Worm (Caenorhabditis elegans): ENCODE results near the gene mtm-5.

The mtm-5 gene

DNA sequence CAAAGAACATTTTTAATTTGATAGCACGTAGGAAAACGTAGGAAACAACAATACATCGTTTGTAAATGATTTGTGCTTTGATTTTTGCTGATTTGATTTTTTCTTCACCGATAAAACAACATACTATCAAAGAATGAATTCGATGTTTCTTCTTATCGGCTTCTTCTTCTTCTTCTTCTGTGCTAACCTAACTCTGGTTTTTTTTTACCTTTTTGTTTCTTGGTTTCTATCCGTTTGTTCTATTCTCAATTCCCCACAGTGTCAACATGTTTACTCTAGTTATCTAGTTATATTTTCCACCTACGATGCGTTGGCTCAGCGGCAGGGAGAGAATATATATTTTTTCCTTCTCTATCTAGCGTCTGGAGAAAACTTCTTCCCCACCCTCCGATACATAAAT, 35.4 kb downstream of the mtm-5 start:
- TF ChIP-seq sptf-1 (tag; optimal IDR thresholded peaks at IDR 0.05) (no peak), ceh-83 (GFP tag; optimal IDR thresholded peaks at IDR 0.05) (peak; percentile 22)

DNA sequence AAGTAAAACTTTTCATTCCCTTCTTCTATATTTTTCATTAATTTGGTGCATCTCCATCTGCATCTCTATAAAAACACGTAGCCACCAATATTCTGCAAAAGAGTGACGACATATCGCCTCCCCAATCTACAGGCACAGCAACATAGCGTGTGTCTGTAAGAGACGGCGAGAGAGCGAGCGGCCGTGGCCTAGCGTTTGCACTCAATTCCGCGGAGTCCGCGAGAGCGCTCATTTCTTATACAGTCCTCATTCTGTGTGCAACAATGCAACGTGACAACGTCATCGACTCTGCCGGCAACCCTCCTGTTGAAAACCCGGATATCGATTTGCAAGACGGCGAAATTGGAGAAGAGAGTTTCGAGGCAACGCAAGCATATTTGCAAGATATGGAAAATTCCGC, 37.6 kb downstream of the mtm-5 start, which contains the start of gene H28G03.2:
Gene H28G03.2 (plus strand): TSS at position 200 of the 400 bp plus-strand sequence.
- TF ChIP-seq nhr-12 (tag; optimal IDR thresholded peaks at IDR 0.05): no peak
- TF ChIP-seq ham-2 (GFP tag; optimal IDR thresholded peaks at IDR 0.05): peak; percentile 42
- TF ChIP-seq ztf-11 (tag; optimal IDR thresholded peaks at IDR 0.05): no peak
- no peak for TF ChIP-seq ces-1 (GFP tag; optimal IDR thresholded peaks at IDR 0.05)
- TF ChIP-seq drap-1 (GFP tag; optimal IDR thresholded peaks at IDR 0.05): no peak
- TF ChIP-seq unc-39 (tag; optimal IDR thresholded peaks at IDR 0.05): no peak

DNA sequence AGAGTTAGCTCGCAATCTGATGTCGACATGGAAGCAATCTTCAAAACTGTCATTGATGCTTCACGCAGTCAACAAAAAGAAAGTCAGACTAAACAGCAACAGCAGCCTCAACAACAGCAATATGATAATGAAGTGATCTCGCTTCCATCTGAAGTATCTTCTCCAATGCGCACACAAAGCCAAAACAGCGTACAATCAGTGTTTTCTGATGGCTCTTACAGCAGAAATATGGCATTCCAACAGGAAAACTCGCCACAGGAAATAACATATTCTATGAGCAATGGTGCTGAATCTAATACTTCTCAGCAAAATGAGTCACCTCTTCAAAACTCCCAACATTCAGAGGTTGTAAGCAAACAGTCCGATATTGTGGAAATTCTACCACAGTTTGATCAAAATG, 40.3 kb downstream of the mtm-5 start:
- no peak for TF ChIP-seq unc-62 (GFP tag; optimal IDR thresholded peaks at IDR 0.05)
- no peak for TF ChIP-seq mep-1 (tag; optimal IDR thresholded peaks at IDR 0.05)
- TF ChIP-seq flh-1 (GFP tag; optimal IDR thresholded peaks at IDR 0.05): no peak
- TF ChIP-seq unc-39 (tag; optimal IDR thresholded peaks at IDR 0.05): no peak
- TF ChIP-seq mab-5 (tag; optimal IDR thresholded peaks at IDR 0.05): no peak
- no peak for TF ChIP-seq cnd-1 (tag; optimal IDR thresholded peaks at IDR 0.05)
- no peak for TF ChIP-seq drap-1 (GFP tag; optimal IDR thresholded peaks at IDR 0.05)
- TF ChIP-seq ceh-83 (GFP tag; optimal IDR thresholded peaks at IDR 0.05): no peak
- TF ChIP-seq hlh-1 (tag; optimal IDR thresholded peaks at IDR 0.05): no peak
- no peak for TF ChIP-seq elt-1 (tag; optimal IDR thresholded peaks at IDR 0.05; ENCODE audit: borderline replicate concordance, insufficient read depth)
- no peak for TF ChIP-seq nhr-2 (tag; optimal IDR thresholded peaks at IDR 0.05)
- TF ChIP-seq nhr-28 (tag; optimal IDR thresholded peaks at IDR 0.05): no peak
- TF ChIP-seq lsy-2 (tag; optimal IDR thresholded peaks at IDR 0.05): no peak

DNA sequence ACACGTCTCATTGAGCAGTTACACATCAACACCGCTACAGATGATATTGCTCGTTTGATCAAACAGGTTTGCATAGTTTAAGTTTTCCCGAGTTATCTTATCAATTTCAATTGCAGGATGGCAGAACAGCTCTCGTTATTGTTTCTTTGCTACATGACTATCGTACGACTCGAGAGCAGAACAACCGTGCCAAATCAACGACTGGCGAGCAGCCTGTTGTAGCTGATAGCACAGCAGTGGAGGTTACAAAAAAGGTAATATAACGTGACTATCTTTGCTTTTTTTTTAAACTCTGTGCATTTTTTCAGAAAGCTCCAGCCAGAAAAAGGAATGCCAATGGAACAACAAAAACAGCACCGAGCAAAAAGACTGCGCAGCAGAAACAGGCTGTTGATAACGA, 40.8 kb downstream of the mtm-5 start:
- TF ChIP-seq ztf-11 (tag; optimal IDR thresholded peaks at IDR 0.05): no peak
- TF ChIP-seq bed-3 (GFP tag; optimal IDR thresholded peaks at IDR 0.05): no peak
- no peak for TF ChIP-seq mab-5 (tag; optimal IDR thresholded peaks at IDR 0.05)
- TF ChIP-seq sptf-1 (tag; optimal IDR thresholded peaks at IDR 0.05): no peak
- TF ChIP-seq unc-39 (tag; optimal IDR thresholded peaks at IDR 0.05): no peak
- TF ChIP-seq M03D4.4 (tag; optimal IDR thresholded peaks at IDR 0.05): no peak
- no peak for TF ChIP-seq nhr-2 (tag; optimal IDR thresholded peaks at IDR 0.05)
- TF ChIP-seq elt-1 (tag; optimal IDR thresholded peaks at IDR 0.05; ENCODE audit: borderline replicate concordance, insufficient read depth): no peak
- TF ChIP-seq zip-8 (tag; optimal IDR thresholded peaks at IDR 0.05): no peak
- TF ChIP-seq snpc-4 (tag; optimal IDR thresholded peaks at IDR 0.05): no peak
- TF ChIP-seq mep-1 (tag; optimal IDR thresholded peaks at IDR 0.05): no peak
- TF ChIP-seq lsy-2 (tag; optimal IDR thresholded peaks at IDR 0.05): no peak
- no peak for TF ChIP-seq nhr-237 (tag; optimal IDR thresholded peaks at IDR 0.05)
- TF ChIP-seq nhr-28 (tag; optimal IDR thresholded peaks at IDR 0.05): no peak
- TF ChIP-seq cnd-1 (tag; optimal IDR thresholded peaks at IDR 0.05): no peak
- TF ChIP-seq tbx-8 (GFP tag; optimal IDR thresholded peaks at IDR 0.05): no peak

DNA sequence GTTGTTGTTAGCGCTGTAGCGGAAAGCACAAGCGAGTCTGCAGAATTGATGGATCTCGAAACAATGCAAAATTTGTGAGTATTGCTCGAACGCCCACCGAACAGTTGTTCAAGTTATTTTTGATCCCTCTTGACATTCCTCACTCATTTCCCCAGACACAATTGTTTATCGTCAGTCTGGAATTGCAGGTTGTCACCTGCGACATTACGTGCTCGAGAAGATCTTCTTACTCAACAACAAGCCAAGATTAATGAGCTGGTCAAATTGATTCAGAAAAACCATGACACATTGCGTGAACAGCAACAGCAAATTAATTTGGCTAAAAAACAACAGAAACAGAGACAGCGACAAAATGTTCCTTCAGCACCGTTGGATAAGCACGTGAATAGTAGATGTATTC, 41.3 kb downstream of the mtm-5 start:
- no peak for TF ChIP-seq elt-3 (tag; optimal IDR thresholded peaks at IDR 0.05)
- no peak for TF ChIP-seq sptf-1 (tag; optimal IDR thresholded peaks at IDR 0.05)
- TF ChIP-seq bed-3 (GFP tag; optimal IDR thresholded peaks at IDR 0.05): no peak
- no peak for TF ChIP-seq ceh-83 (GFP tag; optimal IDR thresholded peaks at IDR 0.05)
- TF ChIP-seq unc-39 (tag; optimal IDR thresholded peaks at IDR 0.05): no peak
- no peak for TF ChIP-seq sem-2 (GFP tag; optimal IDR thresholded peaks at IDR 0.05)
- TF ChIP-seq lin-13 (tag; optimal IDR thresholded peaks at IDR 0.05): no peak
- no peak for TF ChIP-seq elt-1 (tag; optimal IDR thresholded peaks at IDR 0.05; ENCODE audit: borderline replicate concordance, insufficient read depth)
- no peak for TF ChIP-seq flh-1 (GFP tag; optimal IDR thresholded peaks at IDR 0.05)
- TF ChIP-seq ces-1 (GFP tag; optimal IDR thresholded peaks at IDR 0.05): no peak
- TF ChIP-seq unc-120 (tag; optimal IDR thresholded peaks at IDR 0.05; ENCODE audit: poor library complexity, severe bottlenecking): no peak
- no peak for TF ChIP-seq nhr-2 (tag; optimal IDR thresholded peaks at IDR 0.05)
- no peak for TF ChIP-seq mab-5 (tag; optimal IDR thresholded peaks at IDR 0.05)
- TF ChIP-seq nhr-76 (tag; optimal IDR thresholded peaks at IDR 0.05): no peak
- TF ChIP-seq unc-62 (GFP tag; optimal IDR thresholded peaks at IDR 0.05): no peak
- TF ChIP-seq mls-2 (tag; optimal IDR thresholded peaks at IDR 0.05): no peak
- TF ChIP-seq mep-1 (tag; optimal IDR thresholded peaks at IDR 0.05): no peak
- TF ChIP-seq ceh-39 (tag; optimal IDR thresholded peaks at IDR 0.05): no peak

All from whole organism, mixed stage, embryonic.